Fruit fly (Drosophila melanogaster): ENCODE measurements around the gene betaCOP.

Gene betaCOP

DNA sequence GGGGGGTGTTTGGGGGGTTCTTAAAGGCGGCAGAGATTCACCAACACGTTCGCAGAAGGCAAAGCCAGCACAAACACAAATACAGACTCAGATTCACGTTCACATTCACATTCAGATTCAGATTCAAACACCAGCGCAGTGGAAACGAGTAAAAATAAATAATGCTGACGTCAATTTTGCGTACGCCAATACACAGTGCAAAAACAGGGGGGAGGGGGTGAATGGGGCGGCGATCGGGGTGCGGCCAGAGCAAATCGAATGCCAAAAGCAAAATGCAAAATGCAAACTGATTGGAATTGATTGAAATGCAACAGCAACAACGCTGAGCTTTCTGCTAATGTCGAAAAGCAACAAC, 16.4 kb downstream of the betaCOP start (continued):
- no peak for TF ChIP-seq crp (GFP tag; optimal IDR thresholded peaks at IDR 0.05)
- TF ChIP-seq chinmo (GFP tag; IDR thresholded peaks at IDR 0.05; ENCODE audit: partially characterized antibody): 0 out of 4 replicates have a peak, but pooled peaks have one; percentile 72

DNA sequence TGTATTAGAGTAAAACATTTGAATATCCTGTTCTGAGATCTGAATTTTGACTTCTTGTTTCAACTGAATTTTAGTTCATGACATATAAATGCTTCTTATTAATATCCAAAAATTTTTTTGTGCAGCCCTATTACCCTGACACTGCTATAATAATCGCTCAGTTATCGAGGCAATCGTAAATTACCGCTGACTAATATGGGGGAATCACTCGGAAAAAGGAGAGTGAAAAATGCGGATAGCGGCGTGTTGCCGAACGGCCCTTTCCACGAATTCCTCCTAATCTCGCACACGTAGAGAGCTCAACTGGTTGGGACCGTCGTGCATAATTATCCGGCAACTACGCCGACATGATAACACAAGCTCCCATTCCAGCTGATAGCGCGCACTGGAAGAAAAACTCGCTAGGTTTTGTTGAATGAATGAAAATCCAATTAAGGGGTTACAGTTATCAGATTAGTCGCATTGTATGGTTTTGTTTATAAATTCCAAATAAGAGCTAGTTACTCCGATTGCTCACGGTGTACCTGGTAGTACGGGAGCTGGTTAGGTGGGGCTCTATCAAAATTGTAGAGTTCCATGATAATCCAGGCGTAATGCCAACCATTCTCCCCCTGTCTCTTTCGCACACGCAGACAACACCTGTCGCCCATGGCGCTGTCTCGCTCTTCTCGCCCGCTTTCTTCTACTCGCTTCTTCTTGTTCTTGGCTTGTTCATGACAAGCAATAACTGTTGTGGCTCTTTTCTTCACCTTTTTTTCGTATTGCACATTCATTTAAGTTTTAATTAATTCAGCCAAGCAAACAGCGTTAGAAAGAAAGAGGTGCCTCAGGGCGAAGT, 17.0 kb downstream of the betaCOP start:
- TF ChIP-seq CG7271 (tag; optimal IDR thresholded peaks at IDR 0.05) (no peak), CG18599 (GFP tag; optimal IDR thresholded peaks at IDR 0.05) (peak; percentile 90), Hmx (GFP tag; optimal IDR thresholded peaks at IDR 0.05) (no peak), zf30C (GFP tag; optimal IDR thresholded peaks at IDR 0.05) (peak; percentile 88), gem (tag; optimal IDR thresholded peaks at IDR 0.05) (peak; percentile 58), trh (GFP tag; optimal IDR thresholded peaks at IDR 0.05) (no peak), dan (GFP tag; IDR thresholded peaks at IDR 0.05) (no peak), Lim3 (GFP tag; IDR thresholded peaks at IDR 0.05) (peak; percentile 6; the same call in 1 of the 2 replicates), Ptx1 (GFP tag; IDR thresholded peaks at IDR 0.05) (peak; percentile 73), CG17328 (GFP tag; IDR thresholded peaks at IDR 0.05) (peak; percentile 82), ewg (GFP tag; optimal IDR thresholded peaks at IDR 0.05) (peak; percentile 57), Myb (GFP tag; optimal IDR thresholded peaks at IDR 0.05) (peak; percentile 52), CG12942 (GFP tag; optimal IDR thresholded peaks at IDR 0.05) (peak; percentile 34), CG10654 (GFP tag; optimal IDR thresholded peaks at IDR 0.05) (peak; percentile 28), br (optimal IDR thresholded peaks at IDR 0.05) (no peak), fu2 (GFP tag; optimal IDR thresholded peaks at IDR 0.05) (peak; percentile 59), ci (GFP tag; IDR thresholded peaks at IDR 0.05) (peak; percentile 86), Gsc (GFP tag; IDR thresholded peaks at IDR 0.05) (no peak), en (GFP tag; optimal IDR thresholded peaks at IDR 0.05) (no peak), luna (GFP tag; optimal IDR thresholded peaks at IDR 0.05) (peak; percentile 61), bab2 (GFP tag; optimal IDR thresholded peaks at IDR 0.05) (peak; percentile 75), Doc3 (GFP tag; IDR thresholded peaks at IDR 0.05; ENCODE audit: partially characterized antibody) (no peak), Max (GFP tag; optimal IDR thresholded peaks at IDR 0.05) (peak; percentile 19), Hey (tag; optimal IDR thresholded peaks at IDR 0.05) (peak; percentile 86), gsb-n (tag; optimal IDR thresholded peaks at IDR 0.05) (peak; percentile 8), p53 (GFP tag; optimal IDR thresholded peaks at IDR 0.05) (peak; percentile 48), insv (GFP tag; optimal IDR thresholded peaks at IDR 0.05) (no peak), CG10267 (tag; optimal IDR thresholded peaks at IDR 0.05) (peak; percentile 26), zfh2 (GFP tag; optimal IDR thresholded peaks at IDR 0.05) (peak; percentile 85), CG43689 (GFP tag; IDR thresholded peaks at IDR 0.05) (peak; percentile 62; the same call in 1 of the 2 replicates), btn (GFP tag; optimal IDR thresholded peaks at IDR 0.05) (peak; percentile 12), ind (GFP tag; optimal IDR thresholded peaks at IDR 0.05) (peak; percentile 76), C15 (GFP tag; IDR thresholded peaks at IDR 0.05) (peak; percentile 77), Nf-YA (GFP tag; IDR thresholded peaks at IDR 0.05) (peak; percentile 49; the same call in 1 of the 2 replicates), sqz (GFP tag; optimal IDR thresholded peaks at IDR 0.05) (no peak), Mrtf (GFP tag; IDR thresholded peaks at IDR 0.05) (peak; percentile 80), klu (GFP tag; IDR thresholded peaks at IDR 0.05) (peak; percentile 24; the same call in 1 of the 2 replicates), fd96Cb (tag; optimal IDR thresholded peaks at IDR 0.05) (peak; percentile 25), CG14050 (GFP tag; IDR thresholded peaks at IDR 0.05) (peak; percentile 41; the same call in 2 of the 3 replicates), CG42726 (GFP tag; IDR thresholded peaks at IDR 0.05; ENCODE audit: partially characterized antibody) (no peak), Med (GFP tag) (peak; percentile 96), Fer3 (tag; optimal IDR thresholded peaks at IDR 0.05) (peak; percentile 76), sna (GFP tag; IDR thresholded peaks at IDR 0.05; ENCODE audit: partially characterized antibody) (no peak), CG1603 (tag; optimal IDR thresholded peaks at IDR 0.05) (peak; percentile 84), exex (tag; optimal IDR thresholded peaks at IDR 0.05) (peak; percentile 88)
